Fruit fly (Drosophila melanogaster): ENCODE data around the gene CG33658.

CG33658 gene

dm6 chr3R:24859701-24860100, 18.7 kb upstream of the CG33658 start, which contains the start of gene ppk22:
Gene ppk22, minus strand, starts transcription at chr3R:24859801.
- TF ChIP-seq spab (GFP tag; optimal IDR thresholded peaks at IDR 0.05): no peak
- TF ChIP-seq CG8632 (GFP tag; optimal IDR thresholded peaks at IDR 0.05): no peak
- TF ChIP-seq Eip78C (GFP tag): no peak
- no peak for TF ChIP-seq CG6808 (GFP tag; optimal IDR thresholded peaks at IDR 0.05)
- no peak for TF ChIP-seq vri (GFP tag; optimal IDR thresholded peaks at IDR 0.05)
- TF ChIP-seq svp (GFP tag): no peak

dm6 chr3R:24857459-24857858, 16.5 kb upstream of the CG33658 start, which contains the start of gene CAH4:
Gene CAH4, minus strand, starts transcription at chr3R:24857559.
- TF ChIP-seq fd59A (GFP tag; optimal IDR thresholded peaks at IDR 0.05): no peak

- TF ChIP-seq OdsH (GFP tag; optimal IDR thresholded peaks at IDR 0.05) (no peak), CG32006 (GFP tag; optimal IDR thresholded peaks at IDR 0.05) (no peak), CG6808 (GFP tag; optimal IDR thresholded peaks at IDR 0.05) (no peak), spab (GFP tag; optimal IDR thresholded peaks at IDR 0.05) (no peak), Met (GFP tag; optimal IDR thresholded peaks at IDR 0.05) (no peak), fd59A (GFP tag; optimal IDR thresholded peaks at IDR 0.05) (no peak), Ets21C (GFP tag; optimal IDR thresholded peaks at IDR 0.05) (no peak), CG10631 (GFP tag; optimal IDR thresholded peaks at IDR 0.05) (no peak), CG6792 (GFP tag; optimal IDR thresholded peaks at IDR 0.05) (no peak), Hr38 (GFP tag; optimal IDR thresholded peaks at IDR 0.05) (no peak), svp (GFP tag) (no peak), dsx (GFP tag; optimal IDR thresholded peaks at IDR 0.05; ENCODE audit: poor library complexity, severe bottlenecking) (no peak), vri (GFP tag; optimal IDR thresholded peaks at IDR 0.05) (no peak), Hr4 (GFP tag; optimal IDR thresholded peaks at IDR 0.05) (no peak), Hr39 (GFP tag; optimal IDR thresholded peaks at IDR 0.05) (no peak), CG1621 (tag; optimal IDR thresholded peaks at IDR 0.05) (no peak), Smox (GFP tag; optimal IDR thresholded peaks at IDR 0.05) (no peak), CG31627 (GFP tag; optimal IDR thresholded peaks at IDR 0.05) (no peak), CG10669 (GFP tag; optimal IDR thresholded peaks at IDR 0.05) (no peak)
These were observed 15.2 kb upstream of the CG33658 start, which contains the start of gene HDAC11 for dm6 chr3R:24856143-24856542. Gene HDAC11, minus strand, starts transcription at chr3R:24856243.

dm6 chr3R:24851429-24851828, 10.5 kb upstream of the CG33658 start, which contains the start of gene Nct:
Gene Nct, plus strand, starts transcription at chr3R:24851601.
- TF ChIP-seq CG34406 (GFP tag; optimal IDR thresholded peaks at IDR 0.05): no peak
- peak; percentile 68 for TF ChIP-seq Sox14 (GFP tag; optimal IDR thresholded peaks at IDR 0.05)
- TF ChIP-seq CG6808 (GFP tag; optimal IDR thresholded peaks at IDR 0.05): no peak

dm6 chr3R:24850420-24850819, 9.5 kb upstream of the CG33658 start, which contains the start of gene CG7006:
Gene CG7006, plus strand, starts transcription at chr3R:24850627.
- no peak for TF ChIP-seq CG7368 (GFP tag; optimal IDR thresholded peaks at IDR 0.05)
- no peak for TF ChIP-seq dsx (GFP tag; optimal IDR thresholded peaks at IDR 0.05; ENCODE audit: poor library complexity, severe bottlenecking)
- TF ChIP-seq acj6 (GFP tag; optimal IDR thresholded peaks at IDR 0.05): peak; percentile 41
- peak; percentile 68 for TF ChIP-seq esn (GFP tag; optimal IDR thresholded peaks at IDR 0.05)
- TF ChIP-seq Ets96B (tag; optimal IDR thresholded peaks at IDR 0.05): no peak
- peak; percentile 39 for TF ChIP-seq Ets21C (GFP tag; optimal IDR thresholded peaks at IDR 0.05)
- peak; percentile 83 for TF ChIP-seq cyc (GFP tag; optimal IDR thresholded peaks at IDR 0.05)
- no peak for TF ChIP-seq CG11762 (GFP tag; optimal IDR thresholded peaks at IDR 0.05; ENCODE audit: insufficient read depth)
- TF ChIP-seq lz (GFP tag; optimal IDR thresholded peaks at IDR 0.05): peak; percentile 70
- peak; percentile 79 for TF ChIP-seq CG31627 (GFP tag; optimal IDR thresholded peaks at IDR 0.05)
- peak; percentile 39 for TF ChIP-seq Sox14 (GFP tag; optimal IDR thresholded peaks at IDR 0.05)
- peak; percentile 77 for TF ChIP-seq Eip78C (GFP tag)
- no peak for TF ChIP-seq OdsH (GFP tag; optimal IDR thresholded peaks at IDR 0.05)
- peak; percentile 67 for TF ChIP-seq CG10631 (GFP tag; optimal IDR thresholded peaks at IDR 0.05)
- no peak for TF ChIP-seq ss (GFP tag; optimal IDR thresholded peaks at IDR 0.05)
- TF ChIP-seq topi (GFP tag; optimal IDR thresholded peaks at IDR 0.05): peak; percentile 66
- peak; percentile 48 for TF ChIP-seq CG11902 (GFP tag; optimal IDR thresholded peaks at IDR 0.05)
- peak; percentile 63 for TF ChIP-seq Hr39 (GFP tag; optimal IDR thresholded peaks at IDR 0.05)

Measured in whole organism, prepupa.